Fruit fly (Drosophila melanogaster) whole organism, embryonic: Measurements from ENCODE around the gene ps.

Experiments used
- Abd-B ChIP-seq: fragments of 200-800 bp; sonication (Bioruptor generic); optimal IDR thresholded peaks from 2 replicates; lab custom pipeline; 2018; ENCODE audit warnings: missing biosample characterization, mild to moderate bottlenecking, missing genetic modification characterization, moderate library complexity
- B-H2 ChIP-seq: fragments of 200-800 bp; sonication (Bioruptor generic); optimal IDR thresholded peaks from 2 replicates; lab custom pipeline; 2018; ENCODE audit warnings: missing biosample characterization, mild to moderate bottlenecking, missing genetic modification characterization
- Blimp-1 ChIP-seq: fragments of 200-800 bp; sonication (Bioruptor generic); optimal IDR thresholded peaks from 3 replicates; lab custom pipeline; 2018; ENCODE audit warnings: missing biosample characterization, missing genetic modification characterization, mild to moderate bottlenecking, moderate library complexity, missing genetic modification reagents
- Bteb2 ChIP-seq: fragments of 200-800 bp; sonication (Bioruptor generic); optimal IDR thresholded peaks from 2 replicates; lab custom pipeline; 2016; ENCODE audit warnings: missing biosample characterization, missing genetic modification characterization
- C15 ChIP-seq: fragments of 200-800 bp; sonication (Bioruptor generic); IDR thresholded peaks from 3 replicates; pipeline ENCODE4 v1.3.6; 2022; ENCODE audit warnings: missing biosample characterization, missing genetic modification characterization
- CG10321 ChIP-seq: fragments of 200-800 bp; sonication (Bioruptor generic); IDR thresholded peaks from 2 replicates; pipeline ENCODE4 v1.3.6; 2022; ENCODE audit warnings: missing biosample characterization, missing genetic modification characterization
- CG11093 ChIP-seq: fragments of 200-800 bp; sonication (Bioruptor generic); IDR thresholded peaks from 3 replicates; pipeline ENCODE4 v1.3.6; 2022; ENCODE audit warnings: missing biosample characterization, missing genetic modification characterization
- CG12104 ChIP-seq: fragments of 200-800 bp; sonication (Bioruptor generic); optimal IDR thresholded peaks from 3 replicates; lab custom pipeline; 2016; ENCODE audit warnings: missing biosample characterization, missing genetic modification characterization
- CG1233 ChIP-seq: fragments of 200-800 bp; sonication (Bioruptor generic); optimal IDR thresholded peaks from 4 replicates; lab custom pipeline; 2018; ENCODE audit warnings: missing biosample characterization, mild to moderate bottlenecking, missing genetic modification characterization
- CG12744 ChIP-seq: fragments of 200-800 bp; sonication (Bioruptor generic); optimal IDR thresholded peaks from 2 replicates; lab custom pipeline; 2016; ENCODE audit warnings: missing biosample characterization, missing genetic modification characterization
- CG13123 ChIP-seq: fragments of 200-800 bp; sonication (Bioruptor generic); optimal IDR thresholded peaks from 2 replicates; lab custom pipeline; 2016; ENCODE audit warnings: missing biosample characterization, missing genetic modification characterization
- CG13894 ChIP-seq: fragments of 200-800 bp; sonication (Bioruptor generic); optimal IDR thresholded peaks from 3 replicates; lab custom pipeline; 2018; ENCODE audit warnings: missing biosample characterization, mild to moderate bottlenecking, missing genetic modification characterization, moderate library complexity
- CG1529 ChIP-seq: fragments of 200-800 bp; sonication (Bioruptor generic); optimal IDR thresholded peaks from 3 replicates; lab custom pipeline; 2018; ENCODE audit warnings: missing biosample characterization, missing genetic modification characterization
- CG17912 ChIP-seq: fragments of 200-800 bp; sonication (Bioruptor generic); optimal IDR thresholded peaks from 2 replicates; lab custom pipeline; 2018; ENCODE audit warnings: missing biosample characterization, mild to moderate bottlenecking, missing genetic modification characterization
- CG18476 ChIP-seq: fragments of 200-800 bp; sonication (Bioruptor generic); optimal IDR thresholded peaks from 2 replicates; lab custom pipeline; 2016; ENCODE audit warnings: missing biosample characterization, mild to moderate bottlenecking, missing genetic modification characterization
- CG2199 ChIP-seq: fragments of 200-800 bp; sonication (Bioruptor generic); IDR thresholded peaks from 3 replicates; pipeline ENCODE4 v1.3.6; 2022; ENCODE audit warnings: missing biosample characterization, missing genetic modification characterization
- CG2202 ChIP-seq: fragments of 200-800 bp; sonication (Bioruptor generic); optimal IDR thresholded peaks from 2 replicates; lab custom pipeline; 2018; ENCODE audit warnings: missing biosample characterization, mild to moderate bottlenecking, missing genetic modification characterization
- CG30020 ChIP-seq: fragments of 200-800 bp; optimal IDR thresholded peaks from 2 replicates; lab custom pipeline; 2019; ENCODE audit warnings: missing biosample characterization, mild to moderate bottlenecking, missing genetic modification characterization, moderate library complexity
- CG31388 ChIP-seq: fragments of 200-800 bp; sonication (Bioruptor generic); optimal IDR thresholded peaks from 2 replicates; lab custom pipeline; 2016; ENCODE audit warnings: missing biosample characterization, missing genetic modification characterization
- CG34224 ChIP-seq: fragments of 200-800 bp; sonication (Bioruptor generic); IDR thresholded peaks from 3 replicates; pipeline ENCODE4 v1.3.6; 2022; ENCODE audit warnings: missing biosample characterization, missing genetic modification characterization; ENCODE audit not compliant: partially characterized antibody
- CG4617 ChIP-seq: fragments of 200-800 bp; sonication (Bioruptor generic); optimal IDR thresholded peaks from 3 replicates; lab custom pipeline; 2016; ENCODE audit warnings: missing biosample characterization, missing genetic modification characterization, borderline replicate concordance
- CG4854 ChIP-seq: fragments of 200-800 bp; sonication (Bioruptor generic); optimal IDR thresholded peaks from 2 replicates; lab custom pipeline; 2016; ENCODE audit warnings: missing biosample characterization, missing genetic modification characterization, inconsistent platforms
- CG5953 ChIP-seq: fragments of 200-800 bp; sonication (Bioruptor generic); IDR thresholded peaks from 2 replicates; pipeline ENCODE4 v1.3.6; 2022; ENCODE audit warnings: missing biosample characterization, missing genetic modification characterization
- CG7271 ChIP-seq: fragments of 200-800 bp; sonication (Bioruptor generic); optimal IDR thresholded peaks from 2 replicates; lab custom pipeline; 2018; ENCODE audit warnings: missing biosample characterization, mild to moderate bottlenecking, missing genetic modification characterization, moderate library complexity
- CG7357 ChIP-seq: fragments of 200-800 bp; sonication (Bioruptor generic); IDR thresholded peaks from 3 replicates; pipeline ENCODE4 v1.3.6; 2022; ENCODE audit warnings: missing biosample characterization, missing genetic modification characterization
- CG8089 ChIP-seq: fragments of 200-800 bp; sonication (Bioruptor generic); optimal IDR thresholded peaks from 3 replicates; lab custom pipeline; 2016; ENCODE audit warnings: missing biosample characterization, missing genetic modification characterization
- CG8924 ChIP-seq: fragments of 200-800 bp; optimal IDR thresholded peaks from 3 replicates; lab custom pipeline; 2019; ENCODE audit warnings: missing biosample characterization, mild to moderate bottlenecking, missing genetic modification characterization, moderate library complexity
- Camta ChIP-seq: fragments of 200-800 bp; sonication (Bioruptor generic); optimal IDR thresholded peaks from 2 replicates; lab custom pipeline; 2016; ENCODE audit warnings: missing biosample characterization, missing genetic modification characterization
- Chrac-16 ChIP-seq: fragments of 200-800 bp; sonication (Bioruptor generic); optimal IDR thresholded peaks from 3 replicates; lab custom pipeline; 2016; ENCODE audit warnings: missing biosample characterization, missing genetic modification characterization
- Dbx ChIP-seq: fragments of 200-800 bp; sonication (Bioruptor generic); IDR thresholded peaks from 3 replicates; pipeline ENCODE4 v1.3.6; 2022; ENCODE audit warnings: missing biosample characterization, missing genetic modification characterization
- Ets97D ChIP-seq: fragments of 200-800 bp; sonication (Bioruptor generic); optimal IDR thresholded peaks from 3 replicates; lab custom pipeline; 2016; ENCODE audit warnings: missing biosample characterization, missing genetic modification characterization
- Fer1 ChIP-seq: fragments of 200-800 bp; sonication (Bioruptor generic); optimal IDR thresholded peaks from 2 replicates; lab custom pipeline; 2017; ENCODE audit warnings: missing biosample characterization, mild to moderate bottlenecking, missing genetic modification characterization
- H2.0 ChIP-seq: fragments of 200-800 bp; sonication (Bioruptor generic); IDR thresholded peaks from 2 replicates; pipeline ENCODE4 v1.3.6; 2022; ENCODE audit warnings: missing biosample characterization, missing genetic modification characterization
- Med ChIP-seq: fragments of 200-800 bp; sonication (Bioruptor generic); peaks from one replicate; lab custom pipeline; 2016; ENCODE audit warnings: missing biosample characterization, missing genetic modification characterization, mild to moderate bottlenecking, inconsistent platforms, moderate library complexity
- Oli ChIP-seq: fragments of 200-800 bp; sonication (Bioruptor generic); optimal IDR thresholded peaks from 2 replicates; lab custom pipeline; 2018; ENCODE audit warnings: missing biosample characterization, mild to moderate bottlenecking, missing genetic modification characterization, moderate library complexity
- ab ChIP-seq: fragments of 200-800 bp; sonication (Bioruptor generic); optimal IDR thresholded peaks from 2 replicates; lab custom pipeline; 2016; ENCODE audit warnings: missing biosample characterization, missing genetic modification characterization
- corto ChIP-seq: fragments of 200-800 bp; sonication (Bioruptor generic); optimal IDR thresholded peaks from 2 replicates; lab custom pipeline; 2016; ENCODE audit warnings: missing biosample characterization, mild to moderate bottlenecking, missing genetic modification characterization, moderate library complexity
- dpn ChIP-seq, 2 experiments: fragments of 200-800 bp; sonication (Bioruptor generic); optimal IDR thresholded peaks; 3 replicates each; lab custom pipeline; 2016; ENCODE audit warnings: missing biosample characterization in 2 of 2, missing genetic modification characterization in 2 of 2
- fru ChIP-seq: fragments of >200 bp; optimal IDR thresholded peaks from 2 replicates; lab custom pipeline; 2017
- ftz-f1 ChIP-seq: fragments of 200-800 bp; sonication (Bioruptor generic); optimal IDR thresholded peaks from 2 replicates; lab custom pipeline; 2016; ENCODE audit warnings: missing biosample characterization, missing genetic modification characterization
- jing ChIP-seq: fragments of 200-800 bp; sonication (Bioruptor generic); optimal IDR thresholded peaks from 2 replicates; lab custom pipeline; 2018; ENCODE audit warnings: missing biosample characterization, mild to moderate bottlenecking, missing genetic modification characterization
- pfk ChIP-seq: fragments of 200-800 bp; sonication (Bioruptor generic); optimal IDR thresholded peaks from 2 replicates; lab custom pipeline; 2018; ENCODE audit warnings: missing biosample characterization, mild to moderate bottlenecking, missing genetic modification characterization, moderate library complexity
- schlank ChIP-seq: fragments of 200-800 bp; sonication (Bioruptor generic); optimal IDR thresholded peaks from 2 replicates; lab custom pipeline; 2018; ENCODE audit warnings: missing biosample characterization, mild to moderate bottlenecking, missing genetic modification characterization
- sd ChIP-seq: fragments of 200-800 bp; sonication (Bioruptor generic); optimal IDR thresholded peaks from 3 replicates; lab custom pipeline; 2018; ENCODE audit warnings: missing biosample characterization, mild to moderate bottlenecking, missing genetic modification characterization, moderate library complexity
- shn ChIP-seq: fragments of 200-800 bp; sonication (Bioruptor generic); optimal IDR thresholded peaks from 3 replicates; lab custom pipeline; 2016; ENCODE audit warnings: missing biosample characterization, missing genetic modification characterization
- so ChIP-seq: fragments of 200-800 bp; sonication (Bioruptor generic); IDR thresholded peaks from 3 replicates; pipeline ENCODE4 v1.3.6; 2022; ENCODE audit warnings: missing biosample characterization, missing genetic modification characterization
- stwl ChIP-seq: fragments of 200-800 bp; sonication (Bioruptor generic); optimal IDR thresholded peaks from 3 replicates; lab custom pipeline; 2018; ENCODE audit warnings: missing biosample characterization, mild to moderate bottlenecking, missing genetic modification characterization, moderate library complexity
- tna ChIP-seq: fragments of 200-800 bp; sonication (Bioruptor generic); IDR thresholded peaks from 2 replicates; pipeline ENCODE4 v1.3.6; 2022; ENCODE audit warnings: missing biosample characterization, missing genetic modification characterization; ENCODE audit not compliant: partially characterized antibody
- ttk ChIP-seq: fragments of 200-800 bp; sonication (Bioruptor generic); IDR thresholded peaks from 2 replicates; pipeline ENCODE4 v2.1.2; 2022; ENCODE audit warnings: missing biosample characterization, missing genetic modification characterization
- unpg ChIP-seq: fragments of 200-800 bp; sonication (Bioruptor generic); optimal IDR thresholded peaks from 3 replicates; lab custom pipeline; 2018; ENCODE audit warnings: missing biosample characterization, mild to moderate bottlenecking, missing genetic modification characterization, moderate library complexity
- zen ChIP-seq: fragments of 200-800 bp; sonication (Bioruptor generic); optimal IDR thresholded peaks from 3 replicates; lab custom pipeline; 2018; ENCODE audit warnings: missing biosample characterization, mild to moderate bottlenecking, missing genetic modification characterization, moderate library complexity

Gene ps

dm6 chr3R:9404104-9404512 lies 13.6 kb upstream of the ps start, which contains the start of the genes CG9356, BBIP1 and CG8135 (continued):
- TF ChIP-seq Fer1: peak; percentile 78
- TF ChIP-seq shn (GFP tag; lab: Kevin White, UChicago): peak; percentile 57
- no peak for TF ChIP-seq Oli (tag; lab: Kevin White, UChicago)
- TF ChIP-seq CG7271 (tag; lab: Kevin White, UChicago): peak; percentile 76
- TF ChIP-seq Blimp-1: no peak
- peak; percentile 53 for TF ChIP-seq CG8089 (GFP tag; lab: Kevin White, UChicago)
- TF ChIP-seq B-H2 (GFP tag; lab: Kevin White, UChicago): peak; percentile 74
- TF ChIP-seq Ets97D (GFP tag; lab: Kevin White, UChicago): peak; percentile 91
- no peak for TF ChIP-seq corto
- TF ChIP-seq tna (GFP tag; lab: Robert Waterston, UW): no peak
- peak; percentile 29; the same call in 1 of the 3 replicates for TF ChIP-seq CG7357
- TF ChIP-seq CG13123 (GFP tag; lab: Kevin White, UChicago): peak; percentile 66
- TF ChIP-seq Abd-B (GFP tag; lab: Kevin White, UChicago): peak; percentile 61
- TF ChIP-seq Dbx: peak; percentile 80
- TF ChIP-seq dpn (GFP tag; optimal IDR thresholded peaks at IDR 0.05; lab: Kevin White, UChicago): peak; percentile 78 to 89
- peak; percentile 41 for TF ChIP-seq CG2202 (tag; lab: Kevin White, UChicago)
- no peak for TF ChIP-seq fru (lab: Kevin White, UChicago)
- TF ChIP-seq CG11093 (GFP tag; lab: Robert Waterston, UW): no peak
- peak; percentile 7 for TF ChIP-seq CG12104 (GFP tag; lab: Kevin White, UChicago)
- peak; percentile 24 for TF ChIP-seq CG31388 (GFP tag; lab: Kevin White, UChicago)
- TF ChIP-seq zen (tag; lab: Kevin White, UChicago): peak; percentile 79
- TF ChIP-seq CG18476: peak; percentile 71
- TF ChIP-seq unpg: no peak
- TF ChIP-seq Camta (GFP tag; lab: Kevin White, UChicago): peak; percentile 71
- TF ChIP-seq Med (GFP tag; lab: Kevin White, UChicago): peak; percentile 97
- no peak for TF ChIP-seq CG13894 (tag; lab: Kevin White, UChicago)
- 0 out of 3 replicates have a peak, but pooled peaks have one; percentile 35 for TF ChIP-seq so
- no peak for TF ChIP-seq CG1529
- TF ChIP-seq Chrac-16 (GFP tag; lab: Kevin White, UChicago): peak; percentile 85
- TF ChIP-seq CG30020: peak; percentile 59
- TF ChIP-seq CG4854 (GFP tag; lab: Kevin White, UChicago): peak; percentile 79
- no peak for TF ChIP-seq C15 (GFP tag; lab: Robert Waterston, UW)
- TF ChIP-seq jing (GFP tag; lab: Kevin White, UChicago): no peak
- peak; percentile 20 for TF ChIP-seq schlank (tag; lab: Kevin White, UChicago)
- TF ChIP-seq CG34224 (GFP tag; lab: Robert Waterston, UW): no peak
- TF ChIP-seq CG1233 (GFP tag; lab: Kevin White, UChicago): peak; percentile 2
- TF ChIP-seq stwl (tag; lab: Kevin White, UChicago): peak; percentile 92
- TF ChIP-seq CG12744 (GFP tag; lab: Kevin White, UChicago): peak; percentile 68
- TF ChIP-seq ttk (GFP tag; lab: Robert Waterston, UW): peak; percentile 37; the same call in 1 of the 2 replicates
- TF ChIP-seq CG8924 (tag; lab: Kevin White, UChicago): peak; percentile 71
- TF ChIP-seq H2.0 (GFP tag; lab: Robert Waterston, UW): peak; percentile 56
- no peak for TF ChIP-seq sd (tag; lab: Kevin White, UChicago)
- no peak for TF ChIP-seq pfk (GFP tag; lab: Kevin White, UChicago)
- no peak for TF ChIP-seq ab
- TF ChIP-seq ftz-f1: peak; percentile 51
- peak; percentile 51; the same call in 1 of the 2 replicates for TF ChIP-seq CG5953 (GFP tag; lab: Robert Waterston, UW)
- TF ChIP-seq CG4617 (GFP tag; lab: Kevin White, UChicago): peak; percentile 98
- TF ChIP-seq CG10321 (GFP tag; lab: Robert Waterston, UW): no peak
- peak; percentile 82 for TF ChIP-seq Bteb2 (GFP tag; lab: Kevin White, UChicago)
- no peak for TF ChIP-seq CG17912
- TF ChIP-seq CG2199: no peak
